Worm (Caenorhabditis elegans): ENCODE data around the gene ctl-2.
"Not testable (repeated sequence)": the region's sequence is repeated elsewhere in the genome, so short reads cannot be mapped to it uniquely, and the experiment has no call there.

ctl-2 gene

DNA sequence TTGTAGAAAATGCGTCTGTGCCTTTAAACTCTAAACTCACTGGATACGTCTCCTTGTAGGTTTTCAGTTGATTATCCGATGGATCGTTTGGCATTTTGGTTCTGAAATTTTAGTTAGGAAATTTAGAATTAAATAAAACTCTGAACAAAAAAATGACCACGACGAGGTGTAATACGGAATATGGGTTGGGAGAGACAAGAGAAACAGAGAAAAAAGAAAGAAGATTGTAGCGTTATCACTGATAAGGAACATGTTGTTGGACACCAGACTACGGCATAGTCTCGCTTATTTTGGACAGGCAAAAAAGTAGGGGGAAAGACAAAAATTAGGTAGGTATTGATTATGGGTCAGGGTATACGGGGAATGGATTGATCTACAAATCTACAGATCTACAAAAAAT is at the start of gene ctl-2:
Gene ctl-2, minus strand, starts transcription at position 101 of the 400 bp plus-strand sequence.
- TF ChIP-seq elt-1, nhr-21, aly-2 (tag; optimal IDR thresholded peaks at IDR 0.05): not testable (repeated sequence)

DNA sequence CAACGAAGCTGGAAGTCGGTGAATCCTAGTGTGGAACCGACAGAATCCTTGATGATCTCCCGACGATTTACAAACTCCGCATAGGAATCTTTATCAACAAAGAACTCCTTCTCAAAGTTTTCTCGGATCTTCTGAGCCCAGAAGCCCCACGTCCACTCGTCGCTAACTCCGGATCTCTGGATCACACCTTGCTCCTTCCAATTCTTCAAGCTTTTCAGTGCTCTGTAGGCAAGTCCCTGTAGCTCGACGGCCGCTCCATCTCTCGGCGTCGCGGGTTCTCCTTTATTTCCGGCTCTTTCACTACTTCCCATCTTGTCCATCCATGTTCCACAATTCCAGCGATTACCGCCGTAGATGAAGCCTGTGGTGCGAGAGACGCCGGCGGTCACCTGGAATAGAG is 49.5 kb upstream of the ctl-2 start:
- TF ChIP-seq lin-13 (GFP tag; optimal IDR thresholded peaks at IDR 0.05) (no peak), sma-3 (GFP tag; optimal IDR thresholded peaks at IDR 0.05) (no peak), ztf-4 (tag; optimal IDR thresholded peaks at IDR 0.05) (no peak), ZK546.5 (tag; optimal IDR thresholded peaks at IDR 0.05) (no peak), blmp-1 (tag; optimal IDR thresholded peaks at IDR 0.05; ENCODE audit: insufficient read depth) (no peak), nhr-21 (tag; optimal IDR thresholded peaks at IDR 0.05) (no peak), dmd-4 (tag; optimal IDR thresholded peaks at IDR 0.05) (no peak), nhr-129 (tag; optimal IDR thresholded peaks at IDR 0.05) (no peak), ama-1 (optimal IDR thresholded peaks at IDR 0.05) (no peak), nhr-11 (tag; optimal IDR thresholded peaks at IDR 0.05) (no peak), zag-1 (tag; optimal IDR thresholded peaks at IDR 0.05) (no peak), unc-62 (GFP tag; optimal IDR thresholded peaks at IDR 0.05) (no peak), nhr-77 (tag; optimal IDR thresholded peaks at IDR 0.05) (no peak), crh-2 (tag; optimal IDR thresholded peaks at IDR 0.05) (no peak), nhr-6 (tag; optimal IDR thresholded peaks at IDR 0.05) (no peak), mdl-1 (tag; optimal IDR thresholded peaks at IDR 0.05) (no peak), unc-39 (tag; optimal IDR thresholded peaks at IDR 0.05) (no peak), peb-1 (tag; optimal IDR thresholded peaks at IDR 0.05) (no peak), lin-39 (tag; optimal IDR thresholded peaks at IDR 0.05) (no peak)

DNA sequence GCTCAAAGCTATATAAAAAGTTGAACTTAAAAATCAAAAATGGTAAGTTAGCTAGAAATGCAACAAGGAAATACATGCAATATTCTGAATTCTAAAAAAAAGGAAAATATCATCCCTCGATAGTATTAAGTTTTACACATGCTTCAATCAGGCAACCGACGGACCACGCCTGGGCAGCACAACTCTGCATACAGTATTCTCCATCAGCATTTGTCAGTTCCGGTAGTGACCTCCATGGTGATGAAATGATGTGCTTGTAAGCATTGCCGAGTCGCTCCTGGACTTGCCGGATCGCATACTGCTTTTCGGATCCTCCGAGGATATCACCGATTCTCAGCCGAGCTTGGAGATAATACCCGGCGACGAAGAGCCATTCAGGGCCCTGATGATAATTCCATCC is 48.9 kb upstream of the ctl-2 start:
- TF ChIP-seq lsy-2 (tag; optimal IDR thresholded peaks at IDR 0.05) (peak in 1 of 2 experiments; percentile 15), lin-13 (GFP tag; optimal IDR thresholded peaks at IDR 0.05) (no peak), nhr-6 (tag; optimal IDR thresholded peaks at IDR 0.05) (no peak), dmd-4 (tag; optimal IDR thresholded peaks at IDR 0.05) (no peak)

DNA sequence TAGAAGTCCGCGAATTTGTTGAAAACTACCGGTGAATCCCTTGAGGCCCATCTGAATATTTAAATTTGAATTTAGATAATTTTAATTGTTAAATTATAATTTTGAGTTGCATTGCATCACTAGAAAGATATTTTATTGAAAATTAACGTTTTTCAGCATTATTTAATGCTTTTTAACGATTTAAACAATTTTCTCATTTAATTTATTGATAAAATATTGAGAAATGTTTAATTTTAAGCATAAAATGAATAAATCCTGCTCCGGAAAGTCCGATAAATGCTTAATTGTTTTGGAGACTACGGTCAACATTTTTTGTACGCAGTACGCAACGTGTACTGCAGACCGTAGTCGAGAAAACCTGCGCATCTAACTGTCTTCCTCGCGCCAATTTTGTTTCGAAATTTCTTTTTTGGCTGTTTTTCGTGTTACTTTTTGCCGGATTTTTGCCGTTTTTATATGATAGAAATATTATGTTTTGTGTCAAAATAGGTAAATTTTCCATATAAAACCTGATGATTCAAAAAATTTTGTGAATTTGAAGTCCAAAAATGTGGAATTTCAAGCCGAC is 47.6 kb upstream of the ctl-2 start, which contains the start of the genes Y54G11A.17, lin-7 and elof-1:
Gene Y54G11A.17, minus strand, starts transcription at position 51 of the 568 bp plus-strand sequence.
Gene lin-7, minus strand, starts transcription at position 51 of the 568 bp plus-strand sequence.
Gene elof-1, plus strand, starts transcription at position 383 of the 568 bp plus-strand sequence.
- TF ChIP-seq lin-13 (GFP tag; optimal IDR thresholded peaks at IDR 0.05) (peak; percentile 87), lsy-2 (tag; optimal IDR thresholded peaks at IDR 0.05) (peak; percentile 99 to 100), sma-3 (GFP tag; optimal IDR thresholded peaks at IDR 0.05) (peak; percentile 83), sma-9 (GFP tag; optimal IDR thresholded peaks at IDR 0.05) (peak; percentile 64), sma-9 (tag; optimal IDR thresholded peaks at IDR 0.05) (no peak), F13H6.1 (tag; optimal IDR thresholded peaks at IDR 0.05) (peak; percentile 66), nhr-6 (tag; optimal IDR thresholded peaks at IDR 0.05) (peak; percentile 61), lin-11 (tag; optimal IDR thresholded peaks at IDR 0.05) (peak; percentile 95), sem-4 (tag; optimal IDR thresholded peaks at IDR 0.05) (peak; percentile 54), unc-55 (GFP tag; optimal IDR thresholded peaks at IDR 0.05) (peak; percentile 98), nhr-21 (tag; optimal IDR thresholded peaks at IDR 0.05) (peak; percentile 78), ztf-11 (tag; optimal IDR thresholded peaks at IDR 0.05) (no peak), crh-2 (tag; optimal IDR thresholded peaks at IDR 0.05) (peak; percentile 91), nhr-11 (tag; optimal IDR thresholded peaks at IDR 0.05) (no peak), C34F6.9 (tag; optimal IDR thresholded peaks at IDR 0.05) (peak; percentile 96), unc-39 (tag; optimal IDR thresholded peaks at IDR 0.05) (no peak), nhr-12 (tag; optimal IDR thresholded peaks at IDR 0.05) (no peak), unc-62 (GFP tag; optimal IDR thresholded peaks at IDR 0.05) (no peak), nhr-23 (tag; optimal IDR thresholded peaks at IDR 0.05) (no peak), mab-5 (tag; optimal IDR thresholded peaks at IDR 0.05) (peak; percentile 36), ZK546.5 (tag; optimal IDR thresholded peaks at IDR 0.05) (peak; percentile 94), gmeb-1 (tag; optimal IDR thresholded peaks at IDR 0.05) (peak; percentile 80), elt-1 (tag; optimal IDR thresholded peaks at IDR 0.05) (no peak), nhr-77 (tag; optimal IDR thresholded peaks at IDR 0.05) (peak; percentile 49), nhr-25 (tag; optimal IDR thresholded peaks at IDR 0.05) (peak; percentile 70), fos-1 (tag; optimal IDR thresholded peaks at IDR 0.05) (peak; percentile 76), snpc-4 (tag; optimal IDR thresholded peaks at IDR 0.05) (peak; percentile 86), blmp-1 (tag; optimal IDR thresholded peaks at IDR 0.05; ENCODE audit: insufficient read depth) (peak; percentile 14), ceh-82 (tag; optimal IDR thresholded peaks at IDR 0.05) (peak; percentile 12), ama-1 (optimal IDR thresholded peaks at IDR 0.05) (peak; percentile 89), Y55F3AM.14 (GFP tag; optimal IDR thresholded peaks at IDR 0.05) (peak; percentile 2), ztf-1 (GFP tag; conservative IDR thresholded peaks at IDR 0.05) (no peak), zag-1 (tag; optimal IDR thresholded peaks at IDR 0.05) (peak; percentile 48), skn-1 (tag; optimal IDR thresholded peaks at IDR 0.05) (peak; percentile 3), mdl-1 (tag; optimal IDR thresholded peaks at IDR 0.05) (peak in 1 of 2 experiments; percentile 30), nhr-129 (tag; optimal IDR thresholded peaks at IDR 0.05) (peak; percentile 94), ztf-4 (tag; optimal IDR thresholded peaks at IDR 0.05) (peak; percentile 70), alr-1 (tag; optimal IDR thresholded peaks at IDR 0.05) (no peak), egl-27 (tag; optimal IDR thresholded peaks at IDR 0.05) (peak; percentile 68)
